Fruit fly (Drosophila melanogaster): Measurements from ENCODE around the gene CG5004.
A peak's percentile ranks its signal among the peaks of the same experiment; 100 is the strongest.

The CG5004 gene

dm6 chrX:17160396-17161040, 53.1 kb downstream of the CG5004 start:
- TF ChIP-seq Dip3 (GFP tag; optimal IDR thresholded peaks at IDR 0.05) (no peak), corto (GFP tag; optimal IDR thresholded peaks at IDR 0.05) (no peak), CG4404 (GFP tag; IDR thresholded peaks at IDR 0.05) (no peak), sens (GFP tag) (peak; percentile 75), ci (GFP tag; IDR thresholded peaks at IDR 0.05) (peak; percentile 18; the same call in 1 of the 3 replicates), Mad (GFP tag; optimal IDR thresholded peaks at IDR 0.05) (no peak), CG8359 (GFP tag; optimal IDR thresholded peaks at IDR 0.05; ENCODE audit: borderline replicate concordance) (no peak), Asciz (GFP tag; optimal IDR thresholded peaks at IDR 0.05) (no peak), CkIIα-i1 (GFP tag; IDR thresholded peaks at IDR 0.05) (no peak), CG17802 (tag; optimal IDR thresholded peaks at IDR 0.05) (no peak), CG6854 (GFP tag; optimal IDR thresholded peaks at IDR 0.05) (no peak), CG4328 (GFP tag; optimal IDR thresholded peaks at IDR 0.05) (no peak), CG16863 (GFP tag; optimal IDR thresholded peaks at IDR 0.05) (no peak), Xbp1 (GFP tag; optimal IDR thresholded peaks at IDR 0.05) (no peak), CG15073 (GFP tag; optimal IDR thresholded peaks at IDR 0.05) (no peak), slou (GFP tag; optimal IDR thresholded peaks at IDR 0.05) (no peak), CG2678 (tag; optimal IDR thresholded peaks at IDR 0.05) (no peak), sc (optimal IDR thresholded peaks at IDR 0.05) (no peak), sc (GFP tag; optimal IDR thresholded peaks at IDR 0.05) (no peak), nerfin-2 (GFP tag; IDR thresholded peaks at IDR 0.05; ENCODE audit: partially characterized antibody) (no peak), CG1602 (GFP tag; optimal IDR thresholded peaks at IDR 0.05) (no peak), chm (GFP tag; IDR thresholded peaks at IDR 0.05) (peak; percentile 18; the same call in 1 of the 2 replicates), Nf-YB (GFP tag; optimal IDR thresholded peaks at IDR 0.05) (no peak), ATbp (GFP tag; optimal IDR thresholded peaks at IDR 0.05) (no peak), shn (GFP tag; optimal IDR thresholded peaks at IDR 0.05) (no peak), CG9932 (GFP tag; IDR thresholded peaks at IDR 0.05) (no peak), CG8924 (tag; optimal IDR thresholded peaks at IDR 0.05) (peak; percentile 72), B-H2 (GFP tag; optimal IDR thresholded peaks at IDR 0.05) (no peak), Doc2 (GFP tag; IDR thresholded peaks at IDR 0.05) (no peak), CG17612 (GFP tag; IDR thresholded peaks at IDR 0.05) (no peak), gsb (GFP tag; IDR thresholded peaks at IDR 0.05) (no peak), slp2 (GFP tag; optimal IDR thresholded peaks at IDR 0.05) (no peak), CG12155 (GFP tag; optimal IDR thresholded peaks at IDR 0.05) (no peak), caup (GFP tag; optimal IDR thresholded peaks at IDR 0.05; ENCODE audit: severe bottlenecking) (no peak), lab (GFP tag; optimal IDR thresholded peaks at IDR 0.05) (no peak), gro (GFP tag; optimal IDR thresholded peaks at IDR 0.05) (no peak), Dip2 (GFP tag; IDR thresholded peaks at IDR 0.05) (no peak), CG30431 (GFP tag; optimal IDR thresholded peaks at IDR 0.05) (no peak), Opbp (GFP tag; IDR thresholded peaks at IDR 0.05; ENCODE audit: partially characterized antibody) (no peak), gfzf (GFP tag; optimal IDR thresholded peaks at IDR 0.05) (no peak), hb (GFP tag; IDR thresholded peaks at IDR 0.05; ENCODE audit: partially characterized antibody) (no peak), Nf-YA (GFP tag; IDR thresholded peaks at IDR 0.05) (no peak), CG42726 (GFP tag; IDR thresholded peaks at IDR 0.05; ENCODE audit: partially characterized antibody) (no peak), row (GFP tag; IDR thresholded peaks at IDR 0.05) (no peak), CG14014 (GFP tag; IDR thresholded peaks at IDR 0.05) (no peak), CG2199 (GFP tag; IDR thresholded peaks at IDR 0.05) (0 out of 3 replicates have a peak, but pooled peaks have one; percentile 73), Taf1 (GFP tag; IDR thresholded peaks at IDR 0.05) (no peak), CG11247 (GFP tag; IDR thresholded peaks at IDR 0.05) (no peak), BtbVII (GFP tag; optimal IDR thresholded peaks at IDR 0.05) (no peak), CG12236 (GFP tag; optimal IDR thresholded peaks at IDR 0.05) (no peak), Ssrp (tag; optimal IDR thresholded peaks at IDR 0.05) (no peak)

Data from whole organism, embryonic.